Worm (Caenorhabditis elegans) whole organism, L3 larva: ENCODE data around the gene srh-112.
A peak's percentile ranks its signal among the peaks of the same experiment; 100 is the strongest.

Source experiments
- R02D3.7 ChIP-seq: fragments of 150-350 bp; optimal IDR thresholded peaks from 2 replicates; lab custom pipeline; 2014; ENCODE audit warnings: missing biosample characterization, missing genetic modification characterization
- ZK546.5 ChIP-seq: sonication (generic microtip); optimal IDR thresholded peaks from 2 replicates; lab custom pipeline; 2017; ENCODE audit warnings: missing biosample characterization, missing genetic modification characterization
- ceh-28 ChIP-seq: fragments of 150-350 bp; optimal IDR thresholded peaks from 2 replicates; lab custom pipeline; 2014; ENCODE audit warnings: missing biosample characterization, missing genetic modification reagents, missing genetic modification characterization
- ceh-82 ChIP-seq: fragments of 150-350 bp; optimal IDR thresholded peaks from 2 replicates; lab custom pipeline; 2014; ENCODE audit warnings: missing biosample characterization, missing genetic modification characterization
- ceh-9 ChIP-seq: sonication (generic microtip); optimal IDR thresholded peaks from 2 replicates; lab custom pipeline; 2018; ENCODE audit warnings: missing biosample characterization, missing genetic modification characterization
- egl-27 ChIP-seq: sonication (generic microtip); optimal IDR thresholded peaks from 4 replicates; lab custom pipeline; 2017; ENCODE audit warnings: missing biosample characterization, missing genetic modification reagents, missing genetic modification characterization
- elt-1 ChIP-seq: fragments of 150-350 bp; optimal IDR thresholded peaks from 2 replicates; lab custom pipeline; 2014; ENCODE audit warnings: missing biosample characterization, missing genetic modification characterization
- elt-2 ChIP-seq: sonication (generic microtip); optimal IDR thresholded peaks from 2 replicates; lab custom pipeline; 2016; ENCODE audit warnings: missing genetic modification reagents, mild to moderate bottlenecking, missing genetic modification characterization, missing compliant biosample characterization
- fkh-2 ChIP-seq: fragments of 150-350 bp; optimal IDR thresholded peaks from 2 replicates; lab custom pipeline; 2014; ENCODE audit warnings: missing biosample characterization, missing genetic modification reagents, missing genetic modification characterization
- fos-1 ChIP-seq: fragments of 150-350 bp; optimal IDR thresholded peaks from 2 replicates; lab custom pipeline; 2014; ENCODE audit warnings: missing biosample characterization, missing genetic modification characterization
- jun-1 ChIP-seq: fragments of 150-350 bp; optimal IDR thresholded peaks from 2 replicates; lab custom pipeline; 2014; ENCODE audit warnings: missing biosample characterization, missing genetic modification reagents, missing genetic modification characterization
- lin-15B ChIP-seq: fragments of 150-350 bp; optimal IDR thresholded peaks from 2 replicates; lab custom pipeline; 2014; ENCODE audit warnings: missing biosample characterization, missing genetic modification characterization
- lin-39 ChIP-seq: fragments of 150-350 bp; optimal IDR thresholded peaks from 2 replicates; lab custom pipeline; 2018; ENCODE audit warnings: missing biosample characterization, missing genetic modification reagents, missing genetic modification characterization
- mml-1 ChIP-seq: fragments of 150-350 bp; sonication (generic microtip); optimal IDR thresholded peaks from 3 replicates; lab custom pipeline; 2014; ENCODE audit warnings: missing biosample characterization, missing genetic modification characterization
- nfya-1 ChIP-seq: sonication (generic microtip); optimal IDR thresholded peaks from 2 replicates; lab custom pipeline; 2017; ENCODE audit warnings: missing genetic modification characterization, mild to moderate bottlenecking, missing compliant biosample characterization, antibody characterized with exemption, moderate library complexity; ENCODE audit not compliant: insufficient read depth
- nhr-11 ChIP-seq: fragments of 150-350 bp; optimal IDR thresholded peaks from 2 replicates; lab custom pipeline; 2014; ENCODE audit warnings: missing biosample characterization, missing genetic modification characterization
- nhr-25 ChIP-seq: sonication (generic microtip); optimal IDR thresholded peaks from 2 replicates; lab custom pipeline; 2017; ENCODE audit warnings: missing biosample characterization, missing genetic modification characterization
- nhr-67 ChIP-seq: fragments of 150-350 bp; optimal IDR thresholded peaks from 2 replicates; lab custom pipeline; 2014; ENCODE audit warnings: missing biosample characterization, missing genetic modification characterization
- nhr-76 ChIP-seq: fragments of 150-350 bp; sonication (generic microtip); optimal IDR thresholded peaks from 5 replicates; lab custom pipeline; 2014; ENCODE audit warnings: missing biosample characterization, missing genetic modification characterization
- nhr-77 ChIP-seq: fragments of 150-350 bp; optimal IDR thresholded peaks from 2 replicates; lab custom pipeline; 2014; ENCODE audit warnings: missing biosample characterization, missing genetic modification characterization
- pha-4 ChIP-seq: fragments of 150-350 bp; optimal IDR thresholded peaks from 2 replicates; lab custom pipeline; 2014; ENCODE audit warnings: missing biosample characterization, missing genetic modification reagents, missing genetic modification characterization
- pqm-1 ChIP-seq: fragments of 150-350 bp; optimal IDR thresholded peaks from 2 replicates; lab custom pipeline; 2017; ENCODE audit warnings: missing biosample characterization, missing genetic modification characterization, inconsistent platforms
- sea-2 ChIP-seq: fragments of 150-350 bp; sonication (generic microtip); optimal IDR thresholded peaks from 4 replicates; lab custom pipeline; 2014; ENCODE audit warnings: missing biosample characterization, missing genetic modification reagents, missing genetic modification characterization
- skn-1 ChIP-seq: fragments of 150-350 bp; optimal IDR thresholded peaks from 2 replicates; lab custom pipeline; 2014; ENCODE audit warnings: missing biosample characterization, missing genetic modification characterization
- snpc-4 ChIP-seq: fragments of 150-350 bp; optimal IDR thresholded peaks from 2 replicates; lab custom pipeline; 2014; ENCODE audit warnings: missing biosample characterization, missing genetic modification characterization
- tbx-2 ChIP-seq: sonication (generic microtip); optimal IDR thresholded peaks from 2 replicates; lab custom pipeline; 2016; ENCODE audit warnings: mild to moderate bottlenecking, missing genetic modification characterization, missing compliant biosample characterization
- unc-39 ChIP-seq: sonication (generic microtip); optimal IDR thresholded peaks from 4 replicates; lab custom pipeline; 2017; ENCODE audit warnings: missing biosample characterization, missing genetic modification characterization
- zag-1 ChIP-seq: fragments of 150-350 bp; optimal IDR thresholded peaks from 2 replicates; lab custom pipeline; 2014; ENCODE audit warnings: missing biosample characterization, missing genetic modification characterization

Gene srh-112

DNA sequence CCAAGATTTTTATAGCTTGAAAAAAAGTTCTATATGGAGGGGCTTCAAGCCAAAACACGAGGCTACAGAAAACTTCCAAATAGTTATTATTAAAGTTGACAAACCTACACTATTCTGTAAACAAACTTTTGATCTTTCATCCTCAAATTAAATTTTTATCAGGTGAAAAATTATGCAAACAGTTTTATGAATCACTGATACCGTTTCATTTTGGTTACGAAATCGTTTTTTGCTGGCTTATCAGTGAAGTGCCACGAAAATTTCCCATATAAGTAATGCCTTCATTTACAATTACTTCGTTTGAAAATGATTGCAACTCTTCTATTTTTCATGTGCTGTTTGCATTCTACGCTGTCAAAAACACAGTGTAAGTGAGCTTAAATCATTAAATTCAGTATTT, 12.8 kb upstream of the srh-112 start, which contains the start of gene T19C9.8:
T19C9.8 (plus strand) TSS at position 299 of the 400 bp plus-strand sequence.
- TF ChIP-seq elt-2 (tag; lab: Kevin White, UChicago) (peak; percentile 94), pqm-1 (peak; percentile 77), lin-15B (tag; lab: Kevin White, UChicago) (no peak)

DNA sequence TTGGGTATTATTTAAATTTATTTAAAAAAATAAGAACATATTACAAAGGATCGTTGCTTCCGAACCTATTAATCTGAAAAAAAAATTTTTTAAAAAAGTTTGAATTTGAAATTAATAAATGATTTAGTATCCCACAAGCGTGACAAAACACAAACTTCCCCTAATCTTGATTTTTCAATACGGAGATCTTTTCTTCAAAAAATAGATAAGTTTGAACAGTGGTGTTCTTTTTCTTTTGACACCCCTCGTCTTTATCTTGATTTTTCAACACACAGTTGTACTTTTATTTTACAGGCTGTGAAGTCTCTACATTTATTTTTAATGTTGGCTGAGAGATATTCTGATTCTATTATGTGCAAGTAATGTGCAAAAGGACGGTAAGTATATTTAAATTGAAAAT, 10.3 kb upstream of the srh-112 start, which contains the start of gene T19C9.10:
T19C9.10 (plus strand) TSS at position 248 of the 400 bp plus-strand sequence.
- TF ChIP-seq mml-1 (tag; lab: Kevin White, UChicago) = no peak
- TF ChIP-seq elt-1 = peak; percentile 67

- no peak for TF ChIP-seq nhr-77
- no peak for TF ChIP-seq jun-1 (tag; lab: Kevin White, UChicago)
Measured at ce11 chrV:17232403-17232802, 6.4 kb upstream of the srh-112 start.

DNA sequence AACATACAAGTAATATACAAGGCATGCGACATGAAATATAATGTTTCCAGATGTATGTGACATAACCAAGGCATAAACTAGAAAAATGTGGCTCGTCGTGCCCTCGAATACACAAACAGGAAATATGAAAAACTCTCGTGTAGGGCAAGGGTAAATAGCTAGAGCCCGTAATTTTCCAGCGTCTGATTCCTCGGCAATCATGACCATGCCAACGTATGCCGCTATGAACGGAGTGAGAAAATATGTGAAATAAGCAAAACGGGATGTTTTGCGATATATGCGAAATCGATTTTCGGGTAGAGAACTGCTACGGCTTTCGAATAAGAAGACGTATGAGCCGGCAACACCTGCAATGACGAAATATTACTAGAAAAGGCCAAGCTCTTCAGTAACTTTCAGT, 630 bp downstream of the srh-112 start, which contains the start of gene scl-25:
scl-25 (plus strand) TSS at position 301 of the 400 bp plus-strand sequence.
- TF ChIP-seq mml-1 (tag; lab: Kevin White, UChicago) (no peak), zag-1 (tag; lab: Kevin White, UChicago) (no peak)
- TF ChIP-seq, all 47 proteins: peak for 0

DNA sequence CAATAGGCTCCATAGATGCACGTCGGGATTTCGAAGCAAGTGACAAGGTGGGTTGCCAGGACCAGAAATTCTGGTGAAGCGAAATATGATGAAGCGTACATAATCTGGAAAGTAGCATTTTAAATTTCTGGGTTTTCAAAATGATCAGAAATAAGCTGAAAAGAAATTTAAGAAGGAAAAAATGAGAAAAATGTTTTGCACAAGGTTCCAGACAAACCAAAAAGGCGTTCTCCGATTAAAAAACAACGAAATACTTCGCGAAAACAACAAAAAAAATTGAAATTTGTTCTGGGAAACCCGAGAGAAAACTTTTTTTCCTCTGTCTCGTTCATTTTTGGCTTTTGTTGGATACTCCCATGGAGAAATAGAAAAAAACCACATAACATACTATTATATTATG, 2.7 kb downstream of the srh-112 start, which contains the start of gene srh-252:
srh-252 (minus strand) TSS at position 101 of the 400 bp plus-strand sequence.
- TF ChIP-seq jun-1 (tag; lab: Kevin White, UChicago) = no peak
- no peak for TF ChIP-seq nhr-11 (tag; lab: Kevin White, UChicago)
- TF ChIP-seq skn-1 = no peak
- TF ChIP-seq ceh-28 (tag; lab: Kevin White, UChicago) = no peak
- no peak for TF ChIP-seq ZK546.5 (tag; lab: Kevin White, UChicago)
- TF ChIP-seq pha-4 (tag; lab: Kevin White, UChicago) = no peak
- TF ChIP-seq nhr-67 (tag; lab: Kevin White, UChicago) = no peak
- no peak for TF ChIP-seq elt-2 (tag; lab: Kevin White, UChicago)
- TF ChIP-seq R02D3.7 (tag; lab: Kevin White, UChicago) = no peak
- TF ChIP-seq elt-1 = no peak
- no peak for TF ChIP-seq egl-27
- TF ChIP-seq sea-2 = no peak
- TF ChIP-seq, all 47 proteins: peak for 0

DNA sequence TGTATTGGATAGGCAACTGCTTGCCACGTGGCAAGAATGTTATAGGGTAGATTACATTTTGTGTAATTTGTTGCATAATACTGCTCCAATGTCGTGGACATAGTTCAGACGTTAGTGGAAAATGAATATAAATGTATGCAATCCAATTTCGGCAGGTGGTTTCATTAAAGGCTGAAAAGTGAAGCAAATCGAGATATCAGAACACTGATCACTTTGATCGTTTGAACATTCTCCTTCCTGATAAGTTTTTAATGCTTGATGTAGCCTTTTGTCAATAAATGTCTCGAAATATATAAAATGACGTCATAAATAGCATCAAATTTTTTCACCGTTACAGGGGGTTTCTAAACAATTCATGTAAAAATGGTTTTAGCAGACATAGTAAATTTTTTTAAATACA, 5.7 kb downstream of the srh-112 start, which contains the start of gene srh-109:
srh-109 (minus strand) TSS at position 101 of the 400 bp plus-strand sequence.
- TF ChIP-seq nhr-67 (tag; lab: Kevin White, UChicago) (no peak), ceh-9 (tag; lab: Kevin White, UChicago) (no peak), ceh-28 (tag; lab: Kevin White, UChicago) (no peak), nfya-1 (tag; lab: Kevin White, UChicago) (no peak), egl-27 (no peak), nhr-76 (no peak), jun-1 (tag; lab: Kevin White, UChicago) (no peak), ceh-82 (tag; lab: Kevin White, UChicago) (no peak), tbx-2 (tag; lab: Kevin White, UChicago) (no peak), pha-4 (tag; lab: Kevin White, UChicago) (no peak)

DNA sequence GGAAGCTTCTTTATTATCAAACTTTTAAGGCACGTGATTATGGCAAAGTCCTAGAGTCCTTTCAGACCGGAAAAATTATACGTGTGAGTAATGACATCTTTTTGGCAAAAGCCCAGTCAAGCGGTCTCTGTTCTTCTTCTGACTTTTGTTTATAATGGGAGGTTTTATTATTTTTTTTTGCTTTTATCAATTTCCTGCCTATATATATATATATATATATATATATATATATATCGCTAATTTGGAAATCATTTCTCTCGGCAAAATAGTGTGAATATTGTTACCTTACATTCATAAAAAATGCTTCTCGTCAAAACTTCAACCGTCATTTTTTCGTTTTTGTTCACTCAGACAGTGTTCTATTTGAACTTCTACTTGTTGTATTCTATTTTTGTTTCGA, 8.3 kb downstream of the srh-112 start, which contains the start of gene srbc-62:
srbc-62 (plus strand) TSS at position 301 of the 400 bp plus-strand sequence.
- TF ChIP-seq lin-39 (tag; lab: Kevin White, UChicago) = no peak
- no peak for TF ChIP-seq elt-1
- no peak for TF ChIP-seq nhr-25 (tag; lab: Kevin White, UChicago)
- no peak for TF ChIP-seq zag-1 (tag; lab: Kevin White, UChicago)
- no peak for TF ChIP-seq unc-39 (tag; lab: Kevin White, UChicago)
- TF ChIP-seq fos-1 (tag; lab: Kevin White, UChicago) = no peak
- no peak for TF ChIP-seq fkh-2
- no peak for TF ChIP-seq snpc-4 (tag; lab: Kevin White, UChicago)
